Worm (Caenorhabditis elegans): ENCODE results near the gene C28H8.2.

Gene C28H8.2

ce11 chrIII:5875705-5876104, 44.4 kb upstream of the C28H8.2 start:
- no peak for TF ChIP-seq ces-1 (GFP tag; optimal IDR thresholded peaks at IDR 0.05)
- TF ChIP-seq elt-1 (tag; optimal IDR thresholded peaks at IDR 0.05; ENCODE audit: borderline replicate concordance, insufficient read depth), result peak; percentile 35

DNA sequence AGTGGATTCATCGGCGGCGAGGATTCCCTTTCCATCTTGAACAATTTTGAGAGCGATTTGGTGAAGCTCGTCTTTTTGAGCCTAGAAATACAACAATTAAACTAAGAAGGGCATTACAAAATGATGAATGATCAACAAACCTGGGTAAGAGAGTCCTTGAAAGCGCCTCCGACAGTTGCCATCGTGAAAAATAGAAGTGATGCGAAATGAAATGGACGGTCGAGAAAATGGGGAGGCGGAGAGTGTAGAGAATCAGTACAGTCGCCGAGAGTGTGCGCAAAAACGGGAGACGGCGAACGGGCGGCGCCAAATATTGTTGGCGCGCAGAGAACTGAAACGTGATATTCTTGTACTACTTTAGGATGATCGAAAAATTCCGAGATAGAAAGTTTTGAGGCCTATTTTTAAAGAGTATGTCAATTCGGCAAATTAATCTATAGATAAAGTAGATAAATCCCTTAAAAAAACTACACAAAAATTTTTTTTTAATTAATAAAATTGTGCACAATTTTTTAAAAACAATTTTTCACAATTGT, 43.9 kb upstream of the C28H8.2 start, which contains the start of gene aldo-2:
Gene aldo-2, minus strand, starts transcription at position 486 of the 536 bp plus-strand sequence.
- TF ChIP-seq lin-13 (tag; optimal IDR thresholded peaks at IDR 0.05) (no peak), flh-1 (GFP tag; optimal IDR thresholded peaks at IDR 0.05) (no peak), nhr-2 (tag; optimal IDR thresholded peaks at IDR 0.05) (no peak), nhr-12 (tag; optimal IDR thresholded peaks at IDR 0.05) (no peak), nhr-237 (tag; optimal IDR thresholded peaks at IDR 0.05) (no peak), unc-39 (tag; optimal IDR thresholded peaks at IDR 0.05) (no peak), hlh-1 (tag; optimal IDR thresholded peaks at IDR 0.05) (no peak), elt-3 (tag; optimal IDR thresholded peaks at IDR 0.05) (no peak), mep-1 (tag; optimal IDR thresholded peaks at IDR 0.05) (no peak), cnd-1 (tag; optimal IDR thresholded peaks at IDR 0.05) (no peak), pha-4 (tag; optimal IDR thresholded peaks at IDR 0.05) (no peak), ceh-83 (GFP tag; optimal IDR thresholded peaks at IDR 0.05) (no peak), ham-2 (GFP tag; optimal IDR thresholded peaks at IDR 0.05) (no peak), ces-1 (GFP tag; optimal IDR thresholded peaks at IDR 0.05) (no peak), mab-5 (tag; optimal IDR thresholded peaks at IDR 0.05) (no peak), lsy-2 (tag; optimal IDR thresholded peaks at IDR 0.05) (no peak), nhr-76 (tag; optimal IDR thresholded peaks at IDR 0.05) (no peak), sem-2 (GFP tag; optimal IDR thresholded peaks at IDR 0.05) (no peak), zip-8 (tag; optimal IDR thresholded peaks at IDR 0.05) (no peak), snpc-4 (tag; optimal IDR thresholded peaks at IDR 0.05) (no peak)

DNA sequence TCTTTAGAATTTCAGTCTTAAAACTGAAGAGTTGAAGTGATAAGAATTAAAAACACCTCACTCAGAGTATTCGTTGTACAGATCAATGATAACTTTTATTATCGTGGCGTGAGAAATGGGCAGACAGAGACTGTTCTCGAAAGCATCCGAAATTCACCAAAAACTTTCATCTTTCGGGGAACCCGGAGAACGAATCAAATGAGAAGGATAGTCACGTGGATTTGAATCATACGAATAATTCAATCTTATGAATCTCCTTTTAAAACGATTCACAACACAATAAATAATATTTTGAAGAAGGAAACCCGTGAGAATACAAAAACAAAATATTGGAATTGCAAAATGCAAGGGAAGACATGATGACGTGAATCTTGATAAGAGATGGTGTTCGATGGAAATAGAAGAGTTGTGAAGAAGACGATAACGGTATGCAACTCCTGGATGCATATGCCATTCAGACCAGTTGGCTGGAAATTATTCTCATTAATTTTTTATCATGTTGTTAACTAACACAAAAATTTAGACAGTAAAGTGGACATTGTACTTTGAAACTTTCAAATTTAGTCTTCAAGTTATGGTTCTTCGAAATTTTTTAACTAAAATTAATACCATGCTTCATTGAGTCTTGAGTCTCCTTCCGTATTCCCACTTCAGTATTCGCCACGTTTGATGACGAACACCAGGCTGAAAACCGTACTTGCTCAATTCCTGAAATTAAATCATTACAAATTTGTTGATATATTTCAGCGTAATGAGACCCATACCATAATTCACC, 43.1 kb upstream of the C28H8.2 start:
- TF ChIP-seq flh-1 (GFP tag; optimal IDR thresholded peaks at IDR 0.05) (no peak), nhr-76 (tag; optimal IDR thresholded peaks at IDR 0.05) (no peak), tbx-8 (GFP tag; optimal IDR thresholded peaks at IDR 0.05) (no peak), ces-1 (GFP tag; optimal IDR thresholded peaks at IDR 0.05) (no peak), unc-120 (tag; optimal IDR thresholded peaks at IDR 0.05; ENCODE audit: poor library complexity, severe bottlenecking) (no peak), pha-4 (tag; optimal IDR thresholded peaks at IDR 0.05) (no peak)

DNA sequence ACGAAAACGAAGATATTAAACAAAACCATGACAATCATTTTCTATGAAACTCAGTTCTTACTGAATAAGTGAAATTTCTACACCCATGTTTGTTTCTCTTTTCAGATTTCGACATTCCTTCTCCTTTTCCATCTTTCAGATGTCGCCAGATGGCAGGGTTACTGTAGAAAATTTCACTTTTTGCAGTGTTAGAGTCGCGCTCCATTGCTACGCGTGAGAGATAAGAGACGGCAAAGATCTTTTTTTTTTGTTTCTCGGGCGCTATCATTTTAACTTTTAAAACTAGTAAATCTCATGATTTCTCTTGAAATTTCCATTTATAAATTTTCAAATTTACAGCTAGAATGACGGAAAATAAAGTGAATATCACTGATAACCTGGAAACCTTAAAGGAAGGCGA, 41.9 kb upstream of the C28H8.2 start, which contains the start of the genes mig-21 and F01F1.2:
Gene mig-21, minus strand, starts transcription at position 166 of the 400 bp plus-strand sequence.
Gene F01F1.2, plus strand, starts transcription at position 340 of the 400 bp plus-strand sequence.
- TF ChIP-seq drap-1 (GFP tag; optimal IDR thresholded peaks at IDR 0.05), result no peak
- no peak for TF ChIP-seq flh-1 (GFP tag; optimal IDR thresholded peaks at IDR 0.05)
- TF ChIP-seq unc-120 (tag; optimal IDR thresholded peaks at IDR 0.05; ENCODE audit: poor library complexity, severe bottlenecking), result no peak
- TF ChIP-seq lsy-2 (tag; optimal IDR thresholded peaks at IDR 0.05), result peak; percentile 62
- TF ChIP-seq nhr-28 (tag; optimal IDR thresholded peaks at IDR 0.05), result no peak

DNA sequence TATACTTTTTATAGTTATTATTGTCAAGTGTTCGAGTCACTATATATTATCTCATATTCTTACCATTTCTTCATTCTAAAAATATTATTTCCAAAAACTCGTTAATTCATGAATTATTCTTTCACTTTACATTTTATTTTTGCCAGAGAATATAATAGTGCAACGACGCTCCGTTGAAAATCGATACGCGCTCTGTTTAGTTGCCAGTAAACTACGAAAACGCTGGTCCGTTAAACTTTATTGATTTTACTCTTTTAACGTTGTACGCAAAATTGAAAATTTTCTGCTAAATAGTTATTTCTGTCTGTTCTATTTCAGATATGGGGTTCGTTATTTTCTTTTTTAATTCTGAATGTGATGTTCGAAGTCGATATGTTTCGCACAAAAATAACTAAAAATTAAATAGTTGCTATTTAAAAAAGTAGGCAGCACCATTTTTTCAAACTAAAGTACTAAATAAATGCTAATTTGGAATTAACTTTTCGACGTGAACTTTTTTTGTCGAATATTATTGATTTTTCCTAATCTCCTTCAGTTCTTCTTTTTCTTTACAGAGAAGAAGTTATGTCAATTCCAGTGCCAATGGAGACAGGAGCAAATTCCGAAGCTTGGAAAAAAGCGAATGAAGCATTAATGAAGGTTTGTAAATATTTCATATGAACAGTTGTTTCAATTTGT, 40.7 kb upstream of the C28H8.2 start, which contains the start of gene hpo-10:
Gene hpo-10, plus strand, starts transcription at position 199 of the 678 bp plus-strand sequence.
- no peak for TF ChIP-seq sem-2 (GFP tag; optimal IDR thresholded peaks at IDR 0.05)
- TF ChIP-seq ceh-39 (tag; optimal IDR thresholded peaks at IDR 0.05), result peak; percentile 52
- no peak for TF ChIP-seq elt-1 (tag; optimal IDR thresholded peaks at IDR 0.05; ENCODE audit: borderline replicate concordance, insufficient read depth)
- TF ChIP-seq nhr-76 (tag; optimal IDR thresholded peaks at IDR 0.05), result no peak
- no peak for TF ChIP-seq nhr-237 (tag; optimal IDR thresholded peaks at IDR 0.05)
- TF ChIP-seq cnd-1 (tag; optimal IDR thresholded peaks at IDR 0.05), result no peak
- no peak for TF ChIP-seq nhr-2 (tag; optimal IDR thresholded peaks at IDR 0.05)
- TF ChIP-seq unc-39 (tag; optimal IDR thresholded peaks at IDR 0.05), result no peak
- no peak for TF ChIP-seq lsy-2 (tag; optimal IDR thresholded peaks at IDR 0.05)
- no peak for TF ChIP-seq bed-3 (GFP tag; optimal IDR thresholded peaks at IDR 0.05)
- TF ChIP-seq ces-1 (GFP tag; optimal IDR thresholded peaks at IDR 0.05), result peak; percentile 31
- TF ChIP-seq ceh-83 (GFP tag; optimal IDR thresholded peaks at IDR 0.05), result no peak
- no peak for TF ChIP-seq hlh-1 (tag; optimal IDR thresholded peaks at IDR 0.05)

All from whole organism, mixed stage, embryonic.